Worm (Caenorhabditis elegans) whole organism, L4 larva: ENCODE results near the gene ceh-36.

ENCODE experiments used
- R02D3.7 ChIP-seq: fragments of 150-350 bp; sonication (generic microtip); optimal IDR thresholded peaks from 3 replicates; lab custom pipeline; 2014; ENCODE audit warnings: missing biosample characterization, missing genetic modification characterization
- ama-1 ChIP-seq: fragments of 150-350 bp; optimal IDR thresholded peaks from 2 replicates; lab custom pipeline; 2014; ENCODE audit warnings: inconsistent platforms, mixed read lengths
- daf-19 ChIP-seq: fragments of 200-800 bp; sonication (Bioruptor generic); conservative IDR thresholded peaks from 2 replicates; pipeline ENCODE4 v1.3.6; 2022; ENCODE audit warnings: missing genetic modification characterization, missing compliant biosample characterization
- egl-27 ChIP-seq: sonication (generic microtip); optimal IDR thresholded peaks from 3 replicates; lab custom pipeline; 2017; ENCODE audit warnings: missing biosample characterization, missing genetic modification reagents, missing genetic modification characterization
- mes-2 ChIP-seq: sonication (generic microtip); optimal IDR thresholded peaks from 2 replicates; lab custom pipeline; 2016; ENCODE audit warnings: missing genotype, mild to moderate bottlenecking, missing genetic modification characterization, missing compliant biosample characterization; ENCODE audit not compliant: poor library complexity, severe bottlenecking
- nhr-42 ChIP-seq: fragments of 200-800 bp; sonication (Bioruptor generic); IDR thresholded peaks from 2 replicates; pipeline ENCODE4 v1.3.6; 2022; ENCODE audit warnings: missing genetic modification characterization, missing compliant biosample characterization
- php-3 ChIP-seq: fragments of 200-800 bp; sonication (Bioruptor generic); IDR thresholded peaks from 2 replicates; pipeline ENCODE4 v1.3.6; 2022; ENCODE audit warnings: missing genetic modification reagents, missing genetic modification characterization, missing compliant biosample characterization
- rbr-2 ChIP-seq: sonication (generic microtip); optimal IDR thresholded peaks from 2 replicates; lab custom pipeline; 2016; ENCODE audit warnings: missing genotype, missing genetic modification characterization, missing compliant biosample characterization
- saeg-2 ChIP-seq: fragments of 200-800 bp; sonication (Bioruptor generic); IDR thresholded peaks from 2 replicates; pipeline ENCODE4 v1.3.6; 2022; ENCODE audit warnings: missing genetic modification reagents, missing genetic modification characterization, missing compliant biosample characterization
- snpc-1.2 ChIP-seq: fragments of 200-800 bp; sonication (Bioruptor generic); IDR thresholded peaks from 2 replicates; pipeline ENCODE4 v1.3.6; 2022; ENCODE audit warnings: missing genetic modification reagents, missing genetic modification characterization, missing compliant biosample characterization
- snpc-4 ChIP-seq: fragments of 150-350 bp; optimal IDR thresholded peaks from 2 replicates; lab custom pipeline; 2014; ENCODE audit warnings: missing biosample characterization, missing genetic modification characterization
- unc-62 ChIP-seq, 3 experiments: fragments of 150-350 bp in 1 of 3; sonication (generic microtip); optimal IDR thresholded peaks in 2 of 3; peaks in 1 of 3; 1 replicate in 1 of 3; 2 replicates in 2 of 3; lab custom pipeline; 2014 to 2017; ENCODE audit warnings: missing biosample characterization in 3 of 3, missing genetic modification characterization in 3 of 3, missing genetic modification reagents in 3 of 3, missing genotype in 1 of 3

DNA sequence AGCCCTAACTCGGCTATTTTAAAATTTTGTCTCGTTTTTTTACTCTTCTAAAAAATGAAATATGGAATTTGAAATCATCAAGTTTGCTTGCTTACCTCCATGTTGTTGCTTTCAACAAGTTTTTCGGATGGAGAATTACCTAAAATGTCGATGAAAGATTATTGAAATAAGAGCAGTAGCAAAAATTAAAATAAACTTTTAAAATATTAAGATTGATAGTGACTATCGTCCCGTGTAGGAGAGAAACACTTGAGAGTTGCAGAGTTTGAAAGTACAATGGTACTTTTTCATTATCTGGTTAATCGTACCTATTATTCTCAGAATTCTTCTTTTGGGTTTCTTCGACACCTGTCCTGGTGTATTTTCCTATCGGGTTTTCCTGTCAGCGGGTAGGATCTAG, 29.5 kb downstream of the ceh-36 start, which contains the start of gene ceh-90:
- TF ChIP-seq snpc-1.2, result no peak
- TF ChIP-seq php-3, result no peak
- no peak for TF ChIP-seq daf-19 (GFP tag; lab: Robert Waterston, UW)
- no peak for TF ChIP-seq snpc-4 (tag; lab: Kevin White, UChicago)
- no peak for TF ChIP-seq R02D3.7 (tag; lab: Kevin White, UChicago)
- no peak for TF ChIP-seq saeg-2
- no peak for TF ChIP-seq nhr-42
- no peak for TF ChIP-seq ama-1 (lab: Kevin White, UChicago)
- TF ChIP-seq unc-62 (GFP tag; optimal IDR thresholded peaks at IDR 0.05 in 1 of 2; lab: Kevin White, UChicago), result no peak
- no peak for TF ChIP-seq unc-62 (tag; optimal IDR thresholded peaks at IDR 0.05; lab: Kevin White, UChicago)
- no peak for TF ChIP-seq rbr-2 (tag; lab: Kevin White, UChicago)
- TF ChIP-seq egl-27 (tag; lab: Kevin White, UChicago), result no peak
- no peak for TF ChIP-seq mes-2
